Fruit fly (Drosophila melanogaster): Measurements from ENCODE around the gene Smyd4-2.

Gene Smyd4-2

DNA sequence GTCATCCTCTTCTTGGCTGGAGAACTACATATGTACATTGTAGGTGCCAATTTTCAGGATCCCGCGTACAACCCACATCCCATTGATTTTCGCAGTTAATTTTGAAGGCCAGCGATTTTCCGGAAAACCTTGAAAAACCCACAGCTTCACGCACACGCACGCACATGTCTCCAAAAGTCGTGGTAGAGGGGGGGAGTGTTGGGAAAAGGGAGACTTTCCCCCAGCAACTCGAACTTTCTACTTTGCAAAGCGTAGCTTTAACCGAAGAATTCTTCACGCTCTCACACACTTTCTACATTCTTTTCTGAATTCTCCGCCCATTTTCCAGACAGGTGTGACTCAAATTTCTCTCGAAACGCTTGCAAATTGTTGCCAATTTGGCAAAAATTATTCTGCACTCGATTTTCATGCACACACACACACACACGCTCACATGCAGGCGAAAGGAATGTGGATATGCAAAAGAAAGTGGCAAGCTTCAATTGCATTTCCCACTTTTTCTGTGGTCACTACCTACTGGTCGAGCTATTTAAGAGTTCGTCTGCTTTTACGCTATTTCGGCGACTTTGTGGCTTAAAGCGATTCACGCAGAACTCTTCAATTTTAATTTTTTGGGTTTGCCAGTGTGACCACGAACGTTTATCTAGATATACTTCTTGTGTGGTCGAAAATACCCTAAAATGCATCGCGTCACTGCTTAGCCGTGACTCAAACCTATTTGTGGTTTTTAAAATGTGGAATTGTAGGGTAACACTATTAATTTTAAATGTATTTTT is 12.6 kb upstream of the Smyd4-2 start, which contains the start of gene SCaMC (continued):
- peak; percentile 62; the same call in 2 of the 3 replicates for TF ChIP-seq Opbp (GFP tag; IDR thresholded peaks at IDR 0.05; ENCODE audit: partially characterized antibody)
- no peak for TF ChIP-seq bab2 (GFP tag; optimal IDR thresholded peaks at IDR 0.05)
- peak; percentile 82 for TF ChIP-seq CG12659 (GFP tag; optimal IDR thresholded peaks at IDR 0.05)
- TF ChIP-seq Blimp-1 (GFP tag; optimal IDR thresholded peaks at IDR 0.05), result no peak
- TF ChIP-seq CG12942 (GFP tag; optimal IDR thresholded peaks at IDR 0.05), result no peak
- TF ChIP-seq Hand (GFP tag; optimal IDR thresholded peaks at IDR 0.05), result no peak
- peak; percentile 30 for TF ChIP-seq Abd-B (GFP tag; optimal IDR thresholded peaks at IDR 0.05)
- no peak for TF ChIP-seq CG9215 (GFP tag; IDR thresholded peaks at IDR 0.05)
- TF ChIP-seq Scr (GFP tag; IDR thresholded peaks at IDR 0.05; ENCODE audit: partially characterized antibody), result no peak
- TF ChIP-seq CG5953 (GFP tag; IDR thresholded peaks at IDR 0.05), result no peak
- peak; percentile 34 for TF ChIP-seq CG8290 (GFP tag; optimal IDR thresholded peaks at IDR 0.05)
- no peak for TF ChIP-seq CG8290 (tag; optimal IDR thresholded peaks at IDR 0.05)
- TF ChIP-seq Asciz (GFP tag; optimal IDR thresholded peaks at IDR 0.05), result peak; percentile 29
- TF ChIP-seq sens (GFP tag), result peak; percentile 59
- TF ChIP-seq phol (tag; optimal IDR thresholded peaks at IDR 0.05), result peak; percentile 51
- peak; percentile 53 for TF ChIP-seq zen (tag; optimal IDR thresholded peaks at IDR 0.05)
- TF ChIP-seq stwl (tag; optimal IDR thresholded peaks at IDR 0.05), result peak; percentile 85
- no peak for TF ChIP-seq vnd (GFP tag; IDR thresholded peaks at IDR 0.05; ENCODE audit: partially characterized antibody)
- TF ChIP-seq HmgZ (tag; optimal IDR thresholded peaks at IDR 0.05), result peak; percentile 59
- TF ChIP-seq unpg (GFP tag; optimal IDR thresholded peaks at IDR 0.05), result no peak
- peak; percentile 92 for TF ChIP-seq Dp (GFP tag; optimal IDR thresholded peaks at IDR 0.05)
- no peak for TF ChIP-seq CG17612 (GFP tag; IDR thresholded peaks at IDR 0.05)
- TF ChIP-seq CG12155 (GFP tag; optimal IDR thresholded peaks at IDR 0.05), result peak; percentile 15
- TF ChIP-seq fd102C (GFP tag; optimal IDR thresholded peaks at IDR 0.05), result no peak
- peak; percentile 95 for TF ChIP-seq MESR4 (GFP tag; optimal IDR thresholded peaks at IDR 0.05)
- TF ChIP-seq chm (GFP tag; IDR thresholded peaks at IDR 0.05), result 0 out of 2 replicates have a peak, but pooled peaks have one; percentile 24
- TF ChIP-seq nmo (GFP tag; optimal IDR thresholded peaks at IDR 0.05), result peak; percentile 67
- no peak for TF ChIP-seq danr (GFP tag; IDR thresholded peaks at IDR 0.05)
- TF ChIP-seq CG9437 (GFP tag; optimal IDR thresholded peaks at IDR 0.05), result no peak
- TF ChIP-seq CG1603 (tag; optimal IDR thresholded peaks at IDR 0.05), result peak; percentile 68
- TF ChIP-seq CG15269 (tag; optimal IDR thresholded peaks at IDR 0.05), result no peak
- no peak for TF ChIP-seq Fer3 (tag; optimal IDR thresholded peaks at IDR 0.05)
- no peak for TF ChIP-seq CG8281 (tag; optimal IDR thresholded peaks at IDR 0.05)
- no peak for TF ChIP-seq her (GFP tag; optimal IDR thresholded peaks at IDR 0.05)
- TF ChIP-seq CG1792 (GFP tag; optimal IDR thresholded peaks at IDR 0.05), result no peak
- TF ChIP-seq CG16813 (GFP tag; IDR thresholded peaks at IDR 0.05; ENCODE audit: partially characterized antibody), result no peak
- TF ChIP-seq CG7271 (tag; optimal IDR thresholded peaks at IDR 0.05), result no peak
- no peak for TF ChIP-seq CG12236 (GFP tag; optimal IDR thresholded peaks at IDR 0.05)
- no peak for TF ChIP-seq Doc3 (GFP tag; IDR thresholded peaks at IDR 0.05; ENCODE audit: partially characterized antibody)
- no peak for TF ChIP-seq CG18476 (GFP tag; optimal IDR thresholded peaks at IDR 0.05)
- TF ChIP-seq dati (GFP tag; IDR thresholded peaks at IDR 0.05), result no peak
- TF ChIP-seq grau (tag; optimal IDR thresholded peaks at IDR 0.05), result peak; percentile 18
- no peak for TF ChIP-seq CG10431 (GFP tag; optimal IDR thresholded peaks at IDR 0.05)
- peak; percentile 63 for TF ChIP-seq CG17829 (tag; optimal IDR thresholded peaks at IDR 0.05)
- peak; percentile 98 for TF ChIP-seq CG14710 (tag; optimal IDR thresholded peaks at IDR 0.05)
- no peak for TF ChIP-seq scrt (GFP tag; optimal IDR thresholded peaks at IDR 0.05)
- TF ChIP-seq CG10267 (tag; optimal IDR thresholded peaks at IDR 0.05), result peak; percentile 61
- TF ChIP-seq crc (GFP tag; optimal IDR thresholded peaks at IDR 0.05), result no peak
